Worm (Caenorhabditis elegans) whole organism, L4 larva: ENCODE measurements around the gene nspc-15.

Source experiments
- D1046.2 ChIP-seq: fragments of 200-800 bp; sonication (Bioruptor generic); IDR thresholded peaks from 2 replicates; pipeline ENCODE4 v1.3.6; 2022; ENCODE audit warnings: missing genetic modification characterization, missing compliant biosample characterization
- F10B5.3 ChIP-seq: sonication (generic microtip); optimal IDR thresholded peaks from 2 replicates; lab custom pipeline; 2016; ENCODE audit warnings: mild to moderate bottlenecking, missing genetic modification characterization, missing compliant biosample characterization
- F26F4.8 ChIP-seq: fragments of 200-800 bp; sonication (Bioruptor generic); conservative IDR thresholded peaks from 2 replicates; pipeline ENCODE4 v1.3.6; 2022; ENCODE audit warnings: missing genetic modification characterization, missing compliant biosample characterization
- F49E8.2 ChIP-seq: sonication (generic microtip); optimal IDR thresholded peaks from 2 replicates; lab custom pipeline; 2016; ENCODE audit warnings: missing compliant biosample characterization, mild to moderate bottlenecking, missing genetic modification characterization, borderline replicate concordance
- T20F7.1 ChIP-seq: fragments of 200-800 bp; sonication (Bioruptor generic); optimal IDR thresholded peaks from 2 replicates; lab custom pipeline; 2018; ENCODE audit warnings: mild to moderate bottlenecking, missing genetic modification characterization, missing compliant biosample characterization
- Y48G9A.11 ChIP-seq: fragments of 200-800 bp; sonication (Bioruptor generic); IDR thresholded peaks from 2 replicates; pipeline ENCODE4 v1.3.6; 2022; ENCODE audit warnings: missing genetic modification reagents, missing genetic modification characterization, missing compliant biosample characterization
- attf-4 ChIP-seq: sonication (generic microtip); optimal IDR thresholded peaks from 3 replicates; lab custom pipeline; 2017; ENCODE audit warnings: missing biosample characterization, missing genetic modification characterization
- ceh-44 ChIP-seq: fragments of 200-800 bp; sonication (Bioruptor generic); IDR thresholded peaks from 2 replicates; pipeline ENCODE4 v1.3.6; 2022; ENCODE audit warnings: missing genetic modification reagents, missing genetic modification characterization, missing compliant biosample characterization
- ctbp-1 ChIP-seq: fragments of 200-800 bp; sonication (Bioruptor generic); IDR thresholded peaks from 2 replicates; pipeline ENCODE4 v1.3.6; 2022; ENCODE audit warnings: missing genetic modification reagents, missing genetic modification characterization, missing compliant biosample characterization
- daf-16 ChIP-seq, 3 experiments: sonication (generic microtip); optimal IDR thresholded peaks; 2 replicates each; lab custom pipeline; 2016 to 2017; ENCODE audit warnings: missing genetic modification characterization in 3 of 3, missing genetic modification reagents in 3 of 3, mild to moderate bottlenecking in 2 of 3, missing compliant biosample characterization in 2 of 3, missing biosample characterization in 1 of 3, moderate library complexity in 1 of 3
- dmd-6 ChIP-seq: fragments of 200-800 bp; sonication (Bioruptor generic); IDR thresholded peaks from 2 replicates; pipeline ENCODE4 v1.3.6; 2022; ENCODE audit warnings: missing genetic modification reagents, missing genetic modification characterization, missing compliant biosample characterization
- dmd-8 ChIP-seq: fragments of 200-800 bp; sonication (Bioruptor generic); IDR thresholded peaks from 2 replicates; pipeline ENCODE4 v1.3.6; 2022; ENCODE audit warnings: missing genetic modification characterization, missing compliant biosample characterization
- dmd-9 ChIP-seq: fragments of 200-800 bp; sonication (Bioruptor generic); IDR thresholded peaks from 2 replicates; pipeline ENCODE4 v1.3.6; 2022; ENCODE audit warnings: missing genetic modification reagents, missing genetic modification characterization, missing compliant biosample characterization
- dpl-1 ChIP-seq: fragments of 150-350 bp; optimal IDR thresholded peaks from 2 replicates; lab custom pipeline; 2014; ENCODE audit warnings: missing biosample characterization, missing genetic modification reagents, missing genetic modification characterization
- fkh-10 ChIP-seq: fragments of 150-350 bp; optimal IDR thresholded peaks from 2 replicates; lab custom pipeline; 2014; ENCODE audit warnings: missing biosample characterization, missing genetic modification reagents, missing genetic modification characterization
- hif-1 ChIP-seq, 2 experiments: sonication (generic microtip); optimal IDR thresholded peaks; 2 replicates each; lab custom pipeline; 2016 to 2017; ENCODE audit warnings: missing compliant biosample characterization in 2 of 2, missing genetic modification characterization in 2 of 2, missing genetic modification reagents in 2 of 2, missing genotype in 2 of 2, mild to moderate bottlenecking in 1 of 2
- hlh-11 ChIP-seq: fragments of 200-800 bp; sonication (Bioruptor generic); optimal IDR thresholded peaks from 2 replicates; lab custom pipeline; 2018; ENCODE audit warnings: mild to moderate bottlenecking, missing genetic modification characterization, missing compliant biosample characterization
- hlh-30 ChIP-seq: sonication (generic microtip); optimal IDR thresholded peaks from 2 replicates; lab custom pipeline; 2017; ENCODE audit warnings: antibody characterized with exemption, mild to moderate bottlenecking, missing genetic modification characterization, missing compliant biosample characterization; ENCODE audit not compliant: insufficient read depth
- lin-1 ChIP-seq: fragments of 200-800 bp; sonication (Bioruptor generic); IDR thresholded peaks from 2 replicates; pipeline ENCODE4 v1.3.6; 2022; ENCODE audit warnings: missing genetic modification reagents, missing genetic modification characterization, missing compliant biosample characterization
- lin-13 ChIP-seq: fragments of 150-350 bp; optimal IDR thresholded peaks from 2 replicates; lab custom pipeline; 2014; ENCODE audit warnings: missing biosample characterization, missing genetic modification reagents, missing genetic modification characterization
- lin-29 ChIP-seq: fragments of 200-800 bp; sonication (Bioruptor generic); IDR thresholded peaks from 2 replicates; pipeline ENCODE4 v1.3.6; 2022; ENCODE audit warnings: missing genetic modification reagents, missing genetic modification characterization, missing compliant biosample characterization
- lin-38 ChIP-seq: fragments of 200-800 bp; sonication (Bioruptor generic); IDR thresholded peaks from 2 replicates; pipeline ENCODE4 v1.3.6; 2022; ENCODE audit warnings: missing genetic modification reagents, missing genetic modification characterization, missing compliant biosample characterization
- lsy-2 ChIP-seq, 2 experiments: fragments of 150-350 bp in 1 of 2; sonication (generic microtip) in 1 of 2; optimal IDR thresholded peaks; 2 replicates each; lab custom pipeline; 2014 to 2017; ENCODE audit warnings: missing biosample characterization in 2 of 2, missing genetic modification characterization in 2 of 2
- madf-9 ChIP-seq: fragments of 200-800 bp; sonication (Bioruptor generic); conservative IDR thresholded peaks from 2 replicates; pipeline ENCODE4 v1.3.6; 2022; ENCODE audit warnings: missing genetic modification reagents, missing genetic modification characterization, missing compliant biosample characterization
- mep-1 ChIP-seq: fragments of 150-350 bp; sonication (generic microtip); optimal IDR thresholded peaks from 3 replicates; lab custom pipeline; 2014; ENCODE audit warnings: missing biosample characterization, missing genetic modification characterization
- mxl-2 ChIP-seq: fragments of 200-800 bp; sonication (Bioruptor generic); conservative IDR thresholded peaks from 2 replicates; pipeline ENCODE4 v1.3.6; 2022; ENCODE audit warnings: missing genetic modification reagents, missing genetic modification characterization, missing compliant biosample characterization
- nhr-10 ChIP-seq: fragments of 150-350 bp; optimal IDR thresholded peaks from 2 replicates; lab custom pipeline; 2014; ENCODE audit warnings: missing biosample characterization, missing genetic modification characterization
- nhr-28 ChIP-seq: fragments of 150-350 bp; optimal IDR thresholded peaks from 2 replicates; lab custom pipeline; 2014; ENCODE audit warnings: missing biosample characterization, missing genetic modification characterization
- nhr-41 ChIP-seq: fragments of 200-800 bp; sonication (Bioruptor generic); IDR thresholded peaks from 2 replicates; pipeline ENCODE4 v1.3.6; 2022; ENCODE audit warnings: missing genetic modification reagents, missing genetic modification characterization, missing compliant biosample characterization
- php-3 ChIP-seq: fragments of 200-800 bp; sonication (Bioruptor generic); IDR thresholded peaks from 2 replicates; pipeline ENCODE4 v1.3.6; 2022; ENCODE audit warnings: missing genetic modification reagents, missing genetic modification characterization, missing compliant biosample characterization
- pqm-1 ChIP-seq: sonication (generic microtip); optimal IDR thresholded peaks from 2 replicates; lab custom pipeline; 2017; ENCODE audit warnings: missing biosample characterization, missing genetic modification characterization
- rbr-2 ChIP-seq: sonication (generic microtip); optimal IDR thresholded peaks from 2 replicates; lab custom pipeline; 2016; ENCODE audit warnings: missing genotype, missing genetic modification characterization, missing compliant biosample characterization
- sdz-12 ChIP-seq: fragments of 200-800 bp; sonication (Bioruptor generic); optimal IDR thresholded peaks from 2 replicates; lab custom pipeline; 2018; ENCODE audit warnings: mild to moderate bottlenecking, missing genetic modification characterization, missing compliant biosample characterization
- set-16 ChIP-seq: fragments of 200-800 bp; sonication (Bioruptor generic); IDR thresholded peaks from 2 replicates; pipeline ENCODE4 v1.3.6; 2022; ENCODE audit warnings: missing genetic modification reagents, missing genetic modification characterization, missing compliant biosample characterization
- snpc-1.2 ChIP-seq: fragments of 200-800 bp; sonication (Bioruptor generic); IDR thresholded peaks from 2 replicates; pipeline ENCODE4 v1.3.6; 2022; ENCODE audit warnings: missing genetic modification reagents, missing genetic modification characterization, missing compliant biosample characterization
- snpc-4 ChIP-seq: fragments of 150-350 bp; optimal IDR thresholded peaks from 2 replicates; lab custom pipeline; 2014; ENCODE audit warnings: missing biosample characterization, missing genetic modification characterization
- spr-1 ChIP-seq: sonication (generic microtip); optimal IDR thresholded peaks from 2 replicates; lab custom pipeline; 2016; ENCODE audit warnings: mild to moderate bottlenecking, missing genetic modification characterization, missing compliant biosample characterization
- tra-1 ChIP-seq: fragments of 200-800 bp; sonication (Bioruptor generic); IDR thresholded peaks from 2 replicates; pipeline ENCODE4 v1.3.6; 2022; ENCODE audit warnings: missing genetic modification reagents, missing genetic modification characterization, missing compliant biosample characterization
- unc-39 ChIP-seq: sonication (generic microtip); optimal IDR thresholded peaks from 2 replicates; lab custom pipeline; 2017; ENCODE audit warnings: missing biosample characterization, missing genetic modification characterization
- unc-62 ChIP-seq, 3 experiments: fragments of 150-350 bp in 1 of 3; sonication (generic microtip); optimal IDR thresholded peaks in 2 of 3; peaks in 1 of 3; 1 replicate in 1 of 3; 2 replicates in 2 of 3; lab custom pipeline; 2014 to 2017; ENCODE audit warnings: missing biosample characterization in 3 of 3, missing genetic modification characterization in 3 of 3, missing genetic modification reagents in 3 of 3, missing genotype in 1 of 3
- zag-1 ChIP-seq: fragments of 150-350 bp; optimal IDR thresholded peaks from 2 replicates; lab custom pipeline; 2014; ENCODE audit warnings: missing biosample characterization, missing genetic modification characterization
- zfp-3 ChIP-seq: fragments of 200-800 bp; sonication (Bioruptor generic); conservative IDR thresholded peaks from 2 replicates; pipeline ENCODE4 v1.3.6; 2022; ENCODE audit warnings: missing genetic modification reagents, missing genetic modification characterization, missing compliant biosample characterization
- zip-11 ChIP-seq: fragments of 200-800 bp; sonication (Bioruptor generic); IDR thresholded peaks from 2 replicates; pipeline ENCODE4 v1.3.6; 2022; ENCODE audit warnings: missing genetic modification characterization, missing compliant biosample characterization
- ztf-7 ChIP-seq: fragments of 150-350 bp; optimal IDR thresholded peaks from 2 replicates; lab custom pipeline; 2014; ENCODE audit warnings: missing biosample characterization, missing genetic modification characterization

Gene nspc-15

DNA sequence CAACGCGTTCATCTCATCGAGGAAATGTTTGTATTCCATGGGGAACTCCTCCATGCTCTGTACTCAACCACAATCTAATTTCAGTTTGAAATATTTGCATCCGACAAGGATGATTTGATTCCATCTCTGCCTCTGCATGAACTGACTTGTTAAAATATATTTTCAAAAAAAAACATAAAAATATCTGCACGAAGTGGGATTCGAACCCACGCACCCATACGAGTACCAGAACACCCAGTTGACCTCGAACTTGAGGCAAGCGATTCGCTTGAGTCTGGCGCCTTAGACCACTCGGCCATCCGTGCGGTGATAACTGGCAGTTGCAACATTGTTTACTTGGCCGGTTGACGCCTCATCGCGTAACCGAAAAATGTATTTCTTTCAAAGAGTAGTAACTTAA is 12.7 kb upstream of the nspc-15 start (continued):
- TF ChIP-seq dmd-9: no peak
- no peak for TF ChIP-seq F49E8.2
- no peak for TF ChIP-seq T20F7.1
- TF ChIP-seq nhr-10 (tag; lab: Kevin White, UChicago): no peak
- TF ChIP-seq zag-1 (tag; lab: Kevin White, UChicago): no peak
- TF ChIP-seq lin-1 (GFP tag; lab: Robert Waterston, UW): no peak
- TF ChIP-seq F10B5.3 (tag; lab: Kevin White, UChicago): no peak
- no peak for TF ChIP-seq set-16 (GFP tag; lab: Robert Waterston, UW)
- TF ChIP-seq madf-9: peak; percentile 85
- TF ChIP-seq mep-1 (tag; lab: Kevin White, UChicago): no peak
- TF ChIP-seq sdz-12 (GFP tag; lab: Kevin White, UChicago): no peak
- TF ChIP-seq dmd-8 (GFP tag; lab: Robert Waterston, UW): peak; percentile 80
- 0 out of 2 replicates have a peak, but pooled peaks have one; percentile 53 for TF ChIP-seq zfp-3
- TF ChIP-seq lsy-2 (tag; optimal IDR thresholded peaks at IDR 0.05; lab: Kevin White, UChicago): no peak
- TF ChIP-seq snpc-1.2 (GFP tag; lab: Robert Waterston, UW): peak; percentile 89
- TF ChIP-seq snpc-4 (tag; lab: Kevin White, UChicago): no peak
- TF ChIP-seq mxl-2 (GFP tag; lab: Robert Waterston, UW): no peak
- TF ChIP-seq rbr-2 (tag; lab: Kevin White, UChicago): peak; percentile 28
- TF ChIP-seq nhr-41: no peak

DNA sequence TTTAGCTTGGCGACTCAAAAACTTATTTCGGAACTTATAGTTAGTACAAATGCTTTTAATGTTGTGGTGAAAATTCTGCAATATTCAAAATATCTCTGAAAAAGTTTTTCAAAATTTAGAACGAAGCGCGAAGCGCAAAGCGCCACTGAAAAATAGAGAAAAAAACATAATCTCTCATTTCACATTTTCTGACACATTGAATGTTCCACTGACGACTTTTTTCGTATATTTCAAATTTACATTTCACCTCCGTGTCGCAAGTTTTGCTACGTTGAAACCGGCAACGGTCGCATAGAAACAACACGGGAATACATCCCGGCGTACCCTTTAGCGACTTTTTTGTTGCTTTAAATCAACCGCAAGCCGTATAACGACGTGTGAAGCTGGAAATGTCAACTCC is 12.2 kb upstream of the nspc-15 start, which contains the start of gene F42F12.14:
TSS of gene F42F12.14 (plus strand) at position 301 of the 400 bp plus-strand sequence.
- TF ChIP-seq zip-11 (GFP tag; lab: Robert Waterston, UW) (no peak), unc-62 (GFP tag; optimal IDR thresholded peaks at IDR 0.05 in 1 of 2; lab: Kevin White, UChicago) (peak in 1 of 2 experiments; percentile 74), unc-62 (tag; optimal IDR thresholded peaks at IDR 0.05; lab: Kevin White, UChicago) (no peak)

DNA sequence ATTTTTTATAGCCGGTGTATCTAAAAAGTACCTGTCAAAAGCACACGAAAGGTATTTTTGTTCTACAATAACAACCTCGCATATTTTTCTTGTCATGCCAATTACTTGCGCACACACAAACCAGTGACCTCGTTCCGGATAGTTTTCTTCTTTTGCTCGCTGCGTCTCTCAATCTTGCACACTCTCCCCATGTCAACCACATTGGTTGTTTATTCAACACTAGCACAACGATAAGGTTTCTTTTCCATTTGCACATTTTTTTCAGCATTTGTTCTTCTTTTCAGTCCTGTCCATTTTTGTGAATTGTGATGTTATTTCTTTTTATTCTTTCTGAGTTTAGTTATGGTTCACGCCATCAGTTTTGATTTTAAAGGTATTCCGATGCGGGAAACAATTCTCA is 10.3 kb upstream of the nspc-15 start, which contains the start of gene F42F12.3:
TSS of gene F42F12.3 (plus strand) at position 372 of the 400 bp plus-strand sequence.
- TF ChIP-seq daf-16 (GFP tag; optimal IDR thresholded peaks at IDR 0.05; lab: Kevin White, UChicago): no peak
- TF ChIP-seq daf-16 (tag; optimal IDR thresholded peaks at IDR 0.05; lab: Kevin White, UChicago): peak; percentile 87
- TF ChIP-seq F49E8.2: no peak
- TF ChIP-seq lin-13: no peak
- TF ChIP-seq nhr-28 (tag; lab: Kevin White, UChicago): peak; percentile 21
- peak; percentile 30 for TF ChIP-seq hlh-11
- peak; percentile 20; the same call in 1 of the 2 replicates for TF ChIP-seq dmd-6
- TF ChIP-seq hlh-30 (tag; lab: Kevin White, UChicago): peak; percentile 10

DNA sequence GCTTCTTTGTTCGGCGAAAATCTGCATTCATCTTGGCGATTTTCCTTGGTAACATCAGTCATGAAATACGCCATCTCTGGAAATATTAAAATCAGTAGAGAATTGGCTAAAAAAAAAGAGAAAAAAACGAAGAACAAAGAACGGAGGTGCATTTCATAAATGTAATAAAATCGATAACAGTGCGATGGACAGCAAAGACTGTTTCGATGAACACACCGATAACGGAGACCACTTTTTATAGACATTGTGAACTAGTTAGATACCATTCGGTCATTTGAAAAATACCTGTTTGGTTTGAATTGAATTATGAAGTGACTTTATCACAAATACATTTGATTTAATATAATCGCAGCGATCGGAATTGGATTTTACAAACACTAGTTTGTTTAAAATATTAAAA is 7.7 kb upstream of the nspc-15 start, which contains the start of gene F42F12.4:
TSS of gene F42F12.4 (minus strand) at position 76 of the 400 bp plus-strand sequence.
- TF ChIP-seq dpl-1 (GFP tag; lab: Kevin White, UChicago) (no peak), set-16 (GFP tag; lab: Robert Waterston, UW) (no peak), zip-11 (GFP tag; lab: Robert Waterston, UW) (no peak), lin-29 (GFP tag; lab: Robert Waterston, UW) (no peak), snpc-4 (tag; lab: Kevin White, UChicago) (no peak), D1046.2 (GFP tag; lab: Robert Waterston, UW) (no peak), dmd-6 (no peak), php-3 (GFP tag; lab: Robert Waterston, UW) (peak; percentile 15; the same call in 1 of the 2 replicates), daf-16 (GFP tag; optimal IDR thresholded peaks at IDR 0.05; lab: Kevin White, UChicago) (no peak), daf-16 (tag; optimal IDR thresholded peaks at IDR 0.05; lab: Kevin White, UChicago) (peak; percentile 22), lin-13 (no peak), hif-1 (tag; optimal IDR thresholded peaks at IDR 0.05; lab: Kevin White, UChicago) (no peak), unc-39 (no peak), lin-38 (GFP tag; lab: Robert Waterston, UW) (no peak), ctbp-1 (GFP tag; lab: Robert Waterston, UW) (no peak), attf-4 (tag; lab: Kevin White, UChicago) (no peak), F26F4.8 (GFP tag; lab: Robert Waterston, UW) (no peak), hlh-11 (peak; percentile 0), ztf-7 (tag; lab: Kevin White, UChicago) (no peak), spr-1 (tag; lab: Kevin White, UChicago) (no peak), ceh-44 (GFP tag; lab: Robert Waterston, UW) (no peak), T20F7.1 (no peak), pqm-1 (tag; lab: Kevin White, UChicago) (peak; percentile 46), fkh-10 (no peak), Y48G9A.11 (no peak), hlh-30 (tag; lab: Kevin White, UChicago) (no peak), tra-1 (GFP tag; lab: Robert Waterston, UW) (no peak)
